Worm (Caenorhabditis elegans) whole organism, L3 larva: Measurements from ENCODE around the gene nyn-3.
A peak's percentile ranks its signal among the peaks of the same experiment; 100 is the strongest.

Experiments
- R02D3.7 ChIP-seq: fragments of 150-350 bp; optimal IDR thresholded peaks from 2 replicates; lab custom pipeline; 2014; ENCODE audit warnings: missing biosample characterization, missing genetic modification characterization
- ZK546.5 ChIP-seq: sonication (generic microtip); optimal IDR thresholded peaks from 2 replicates; lab custom pipeline; 2017; ENCODE audit warnings: missing biosample characterization, missing genetic modification characterization
- aly-2 ChIP-seq: fragments of 150-350 bp; optimal IDR thresholded peaks from 2 replicates; lab custom pipeline; 2014; ENCODE audit warnings: missing biosample characterization, missing genetic modification characterization
- ama-1 ChIP-seq: fragments of 150-350 bp; optimal IDR thresholded peaks from 2 replicates; lab custom pipeline; 2018
- ceh-16 ChIP-seq: sonication (generic microtip); optimal IDR thresholded peaks from 2 replicates; lab custom pipeline; 2017; ENCODE audit warnings: missing biosample characterization, missing genetic modification characterization
- ceh-28 ChIP-seq: fragments of 150-350 bp; optimal IDR thresholded peaks from 2 replicates; lab custom pipeline; 2014; ENCODE audit warnings: missing biosample characterization, missing genetic modification reagents, missing genetic modification characterization
- ceh-82 ChIP-seq: fragments of 150-350 bp; optimal IDR thresholded peaks from 2 replicates; lab custom pipeline; 2014; ENCODE audit warnings: missing biosample characterization, missing genetic modification characterization
- ceh-9 ChIP-seq: sonication (generic microtip); optimal IDR thresholded peaks from 2 replicates; lab custom pipeline; 2018; ENCODE audit warnings: missing biosample characterization, missing genetic modification characterization
- daf-12 ChIP-seq: fragments of 150-350 bp; optimal IDR thresholded peaks from 2 replicates; lab custom pipeline; 2014; ENCODE audit warnings: missing biosample characterization, missing genetic modification reagents, missing genetic modification characterization
- egl-27 ChIP-seq: sonication (generic microtip); optimal IDR thresholded peaks from 4 replicates; lab custom pipeline; 2017; ENCODE audit warnings: missing biosample characterization, missing genetic modification reagents, missing genetic modification characterization
- egl-5 ChIP-seq: fragments of 150-350 bp; optimal IDR thresholded peaks from 2 replicates; lab custom pipeline; 2017; ENCODE audit warnings: missing biosample characterization, missing genetic modification reagents, missing genetic modification characterization, inconsistent platforms
- elt-1 ChIP-seq: fragments of 150-350 bp; optimal IDR thresholded peaks from 2 replicates; lab custom pipeline; 2014; ENCODE audit warnings: missing biosample characterization, missing genetic modification characterization
- elt-2 ChIP-seq: sonication (generic microtip); optimal IDR thresholded peaks from 2 replicates; lab custom pipeline; 2016; ENCODE audit warnings: missing genetic modification reagents, mild to moderate bottlenecking, missing genetic modification characterization, missing compliant biosample characterization
- elt-3 ChIP-seq, 3 experiments: fragments of 150-350 bp in 1 of 3; sonication (generic microtip) in 2 of 3; optimal IDR thresholded peaks; 2 replicates in 2 of 3; 4 replicates in 1 of 3; lab custom pipeline; 2014 to 2017; ENCODE audit warnings: missing biosample characterization in 3 of 3, missing genetic modification characterization in 3 of 3
- eor-1 ChIP-seq, 2 experiments: fragments of 150-350 bp; optimal IDR thresholded peaks; 2 replicates each; lab custom pipeline; 2014 to 2018; ENCODE audit warnings: missing biosample characterization in 2 of 2, missing genetic modification characterization in 2 of 2
- fkh-10 ChIP-seq: sonication (generic microtip); optimal IDR thresholded peaks from 2 replicates; lab custom pipeline; 2017; ENCODE audit warnings: missing biosample characterization, missing genetic modification reagents, missing genetic modification characterization
- fkh-2 ChIP-seq: fragments of 150-350 bp; optimal IDR thresholded peaks from 2 replicates; lab custom pipeline; 2014; ENCODE audit warnings: missing biosample characterization, missing genetic modification reagents, missing genetic modification characterization
- fos-1 ChIP-seq: fragments of 150-350 bp; optimal IDR thresholded peaks from 2 replicates; lab custom pipeline; 2014; ENCODE audit warnings: missing biosample characterization, missing genetic modification characterization
- hmg-11 ChIP-seq: sonication (generic microtip); optimal IDR thresholded peaks from 2 replicates; lab custom pipeline; 2016; ENCODE audit warnings: missing genetic modification characterization, missing compliant biosample characterization
- jun-1 ChIP-seq: fragments of 150-350 bp; optimal IDR thresholded peaks from 2 replicates; lab custom pipeline; 2014; ENCODE audit warnings: missing biosample characterization, missing genetic modification reagents, missing genetic modification characterization
- lin-15B ChIP-seq: fragments of 150-350 bp; optimal IDR thresholded peaks from 2 replicates; lab custom pipeline; 2014; ENCODE audit warnings: missing biosample characterization, missing genetic modification characterization
- lin-39 ChIP-seq: fragments of 150-350 bp; optimal IDR thresholded peaks from 2 replicates; lab custom pipeline; 2018; ENCODE audit warnings: missing biosample characterization, missing genetic modification reagents, missing genetic modification characterization
- lsy-12 ChIP-seq: sonication (generic microtip); optimal IDR thresholded peaks from 2 replicates; lab custom pipeline; 2016; ENCODE audit warnings: mild to moderate bottlenecking, missing genetic modification characterization, missing compliant biosample characterization
- mdl-1 ChIP-seq: fragments of 150-350 bp; optimal IDR thresholded peaks from 2 replicates; lab custom pipeline; 2014; ENCODE audit warnings: missing biosample characterization, missing genetic modification characterization
- mml-1 ChIP-seq: fragments of 150-350 bp; sonication (generic microtip); optimal IDR thresholded peaks from 3 replicates; lab custom pipeline; 2014; ENCODE audit warnings: missing biosample characterization, missing genetic modification characterization
- nfya-1 ChIP-seq: sonication (generic microtip); optimal IDR thresholded peaks from 2 replicates; lab custom pipeline; 2017; ENCODE audit warnings: missing genetic modification characterization, mild to moderate bottlenecking, missing compliant biosample characterization, antibody characterized with exemption, moderate library complexity; ENCODE audit not compliant: insufficient read depth
- nhr-11 ChIP-seq: fragments of 150-350 bp; optimal IDR thresholded peaks from 2 replicates; lab custom pipeline; 2014; ENCODE audit warnings: missing biosample characterization, missing genetic modification characterization
- nhr-12 ChIP-seq: fragments of 150-350 bp; optimal IDR thresholded peaks from 2 replicates; lab custom pipeline; 2014; ENCODE audit warnings: missing biosample characterization, missing genetic modification characterization
- nhr-23 ChIP-seq: fragments of 150-350 bp; optimal IDR thresholded peaks from 2 replicates; lab custom pipeline; 2014; ENCODE audit warnings: missing biosample characterization, missing genetic modification reagents, missing genetic modification characterization
- nhr-237 ChIP-seq: fragments of 150-350 bp; optimal IDR thresholded peaks from 2 replicates; lab custom pipeline; 2014; ENCODE audit warnings: missing biosample characterization, missing genetic modification characterization
- nhr-25 ChIP-seq: sonication (generic microtip); optimal IDR thresholded peaks from 2 replicates; lab custom pipeline; 2017; ENCODE audit warnings: missing biosample characterization, missing genetic modification characterization
- nhr-43 ChIP-seq: sonication (generic microtip); optimal IDR thresholded peaks from 2 replicates; lab custom pipeline; 2016; ENCODE audit warnings: mild to moderate bottlenecking, missing genetic modification characterization, missing compliant biosample characterization; ENCODE audit not compliant: poor library complexity, severe bottlenecking
- nhr-67 ChIP-seq: fragments of 150-350 bp; optimal IDR thresholded peaks from 2 replicates; lab custom pipeline; 2014; ENCODE audit warnings: missing biosample characterization, missing genetic modification characterization
- nhr-76 ChIP-seq: fragments of 150-350 bp; sonication (generic microtip); optimal IDR thresholded peaks from 5 replicates; lab custom pipeline; 2014; ENCODE audit warnings: missing biosample characterization, missing genetic modification characterization
- nhr-77 ChIP-seq: fragments of 150-350 bp; optimal IDR thresholded peaks from 2 replicates; lab custom pipeline; 2014; ENCODE audit warnings: missing biosample characterization, missing genetic modification characterization
- pha-4 ChIP-seq: fragments of 150-350 bp; optimal IDR thresholded peaks from 2 replicates; lab custom pipeline; 2014; ENCODE audit warnings: missing biosample characterization, missing genetic modification reagents, missing genetic modification characterization
- pqm-1 ChIP-seq: fragments of 150-350 bp; optimal IDR thresholded peaks from 2 replicates; lab custom pipeline; 2017; ENCODE audit warnings: missing biosample characterization, missing genetic modification characterization, inconsistent platforms
- sea-2 ChIP-seq: fragments of 150-350 bp; sonication (generic microtip); optimal IDR thresholded peaks from 4 replicates; lab custom pipeline; 2014; ENCODE audit warnings: missing biosample characterization, missing genetic modification reagents, missing genetic modification characterization
- skn-1 ChIP-seq: fragments of 150-350 bp; optimal IDR thresholded peaks from 2 replicates; lab custom pipeline; 2014; ENCODE audit warnings: missing biosample characterization, missing genetic modification characterization
- snpc-4 ChIP-seq: fragments of 150-350 bp; optimal IDR thresholded peaks from 2 replicates; lab custom pipeline; 2014; ENCODE audit warnings: missing biosample characterization, missing genetic modification characterization
- tbx-2 ChIP-seq: sonication (generic microtip); optimal IDR thresholded peaks from 2 replicates; lab custom pipeline; 2016; ENCODE audit warnings: mild to moderate bottlenecking, missing genetic modification characterization, missing compliant biosample characterization
- unc-39 ChIP-seq: sonication (generic microtip); optimal IDR thresholded peaks from 4 replicates; lab custom pipeline; 2017; ENCODE audit warnings: missing biosample characterization, missing genetic modification characterization
- unc-62 ChIP-seq: fragments of 150-350 bp; sonication (generic microtip); optimal IDR thresholded peaks from 4 replicates; lab custom pipeline; 2014; ENCODE audit warnings: missing biosample characterization, missing genetic modification reagents, missing genetic modification characterization
- zag-1 ChIP-seq: fragments of 150-350 bp; optimal IDR thresholded peaks from 2 replicates; lab custom pipeline; 2014; ENCODE audit warnings: missing biosample characterization, missing genetic modification characterization
- ztf-11 ChIP-seq: fragments of 150-350 bp; optimal IDR thresholded peaks from 2 replicates; lab custom pipeline; 2014; ENCODE audit warnings: missing biosample characterization, missing genetic modification characterization
- ztf-4 ChIP-seq: fragments of 150-350 bp; optimal IDR thresholded peaks from 2 replicates; lab custom pipeline; 2014; ENCODE audit warnings: missing biosample characterization, missing genetic modification characterization

nyn-3 gene

DNA sequence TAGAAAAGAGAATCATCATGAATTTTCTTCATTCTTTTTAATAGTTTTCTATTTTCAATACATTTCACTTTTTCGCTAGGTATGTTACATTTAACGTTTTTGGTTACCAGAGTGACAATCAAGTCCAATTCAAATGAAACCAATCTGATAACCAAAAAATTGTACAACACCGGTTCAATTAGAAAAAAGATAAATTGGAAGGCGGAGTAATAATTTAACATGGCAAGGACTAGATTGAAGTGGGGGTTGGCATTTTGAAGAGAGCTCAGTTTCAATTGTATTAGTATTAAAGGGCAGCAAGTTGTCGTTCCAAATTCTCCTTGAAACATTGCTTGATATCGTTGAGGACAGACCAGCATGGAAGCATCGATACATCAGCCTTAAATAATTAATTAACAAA is 39.7 kb downstream of the nyn-3 start:
- TF ChIP-seq aly-2 (tag; lab: Kevin White, UChicago) (peak; percentile 14), elt-3 (tag; optimal IDR thresholded peaks at IDR 0.05; lab: Kevin White, UChicago) (no peak)

DNA sequence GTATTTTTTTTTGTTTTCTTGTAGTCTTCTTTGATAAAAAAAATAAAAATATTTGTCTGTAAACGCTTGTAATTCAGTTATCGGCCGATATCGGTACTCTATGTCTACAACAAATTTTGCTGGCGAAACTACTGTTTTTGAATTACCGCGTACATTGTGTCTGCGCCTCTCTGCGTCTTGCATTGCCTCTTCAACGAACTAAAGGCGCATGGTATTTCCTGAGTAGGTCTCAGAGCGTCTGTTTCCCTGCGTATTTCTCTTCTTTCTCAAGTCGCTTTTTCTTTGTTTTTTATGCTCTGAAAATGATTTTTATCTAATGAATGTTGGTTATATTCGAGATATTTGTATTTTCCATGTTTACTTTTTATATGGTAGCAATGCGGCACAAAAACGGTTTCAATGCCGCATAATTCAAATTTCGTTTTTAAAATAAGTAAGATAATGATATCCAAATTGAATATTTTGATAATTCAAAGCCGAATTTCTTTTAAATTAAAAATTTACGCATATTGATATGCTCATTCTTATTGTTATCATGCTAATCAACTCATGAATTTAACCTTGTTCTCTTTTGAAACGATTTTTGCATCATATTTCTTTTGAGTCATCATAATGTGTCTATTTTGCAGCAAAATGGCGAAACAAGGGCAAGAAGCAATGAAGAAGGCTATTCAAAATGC is 41.5 kb downstream of the nyn-3 start, which contains the start of gene phb-2:
Gene phb-2, plus strand, starts transcription at position 630 of the 680 bp plus-strand sequence.
- TF ChIP-seq nhr-25 (peak; percentile 88), nhr-11 (tag; lab: Kevin White, UChicago) (peak; percentile 53), hmg-11 (tag; lab: Kevin White, UChicago) (peak; percentile 71), fos-1 (tag; lab: Kevin White, UChicago) (no peak), nfya-1 (tag; lab: Kevin White, UChicago) (peak; percentile 90), ceh-9 (no peak), fkh-10 (GFP tag; lab: Kevin White, UChicago) (no peak), ZK546.5 (no peak), ama-1 (lab: Kevin White, UChicago) (peak; percentile 76), mdl-1 (tag; lab: Kevin White, UChicago) (no peak), eor-1 (tag; optimal IDR thresholded peaks at IDR 0.05; lab: Kevin White, UChicago) (no peak), R02D3.7 (tag; lab: Kevin White, UChicago) (peak; percentile 20), tbx-2 (tag; lab: Kevin White, UChicago) (no peak), ceh-28 (peak; percentile 53), egl-5 (tag; lab: Kevin White, UChicago) (peak; percentile 89), nhr-23 (peak; percentile 77), ztf-11 (tag; lab: Kevin White, UChicago) (no peak), sea-2 (GFP tag; lab: Kevin White, UChicago) (no peak), nhr-67 (tag; lab: Kevin White, UChicago) (no peak), pqm-1 (tag; lab: Kevin White, UChicago) (peak; percentile 11), lin-15B (tag; lab: Kevin White, UChicago) (peak; percentile 84), daf-12 (tag; lab: Kevin White, UChicago) (no peak), ztf-4 (tag; lab: Kevin White, UChicago) (no peak), unc-39 (tag; lab: Kevin White, UChicago) (no peak), lin-39 (peak; percentile 91), zag-1 (no peak), elt-2 (tag; lab: Kevin White, UChicago) (peak; percentile 51), ceh-16 (no peak), elt-1 (tag; lab: Kevin White, UChicago) (no peak), skn-1 (tag; lab: Kevin White, UChicago) (peak; percentile 72), aly-2 (tag; lab: Kevin White, UChicago) (no peak), fkh-2 (tag; lab: Kevin White, UChicago) (no peak), unc-62 (GFP tag; lab: Kevin White, UChicago) (no peak), snpc-4 (peak; percentile 79), elt-3 (tag; optimal IDR thresholded peaks at IDR 0.05; lab: Kevin White, UChicago) (peak in 1 of 3 experiments; percentile 4), ceh-82 (tag; lab: Kevin White, UChicago) (peak; percentile 6), jun-1 (tag; lab: Kevin White, UChicago) (peak; percentile 18), nhr-237 (tag; lab: Kevin White, UChicago) (no peak), nhr-12 (tag; lab: Kevin White, UChicago) (no peak), nhr-77 (tag; lab: Kevin White, UChicago) (no peak), mml-1 (tag; lab: Kevin White, UChicago) (no peak), lsy-12 (no peak), nhr-76 (tag; lab: Kevin White, UChicago) (no peak), egl-27 (tag; lab: Kevin White, UChicago) (peak; percentile 8), nhr-43 (peak; percentile 53), pha-4 (tag; lab: Kevin White, UChicago) (peak; percentile 94)
- TF ChIP-seq, all 47 proteins: peak for 21
